Worm (Caenorhabditis elegans) whole organism, L1 larva: ENCODE data around the gene C06C3.7.

Source experiments
- C34B4.2 ChIP-seq: sonication (generic microtip); optimal IDR thresholded peaks from 2 replicates; lab custom pipeline; 2017; ENCODE audit warnings: mild to moderate bottlenecking, missing genetic modification characterization, missing compliant biosample characterization
- F16B12.6 ChIP-seq: fragments of 150-350 bp; optimal IDR thresholded peaks from 2 replicates; lab custom pipeline; 2014; ENCODE audit warnings: missing biosample characterization, missing genetic modification characterization
- aly-2 ChIP-seq: fragments of 150-350 bp; optimal IDR thresholded peaks from 2 replicates; lab custom pipeline; 2014; ENCODE audit warnings: missing biosample characterization, missing genetic modification characterization
- blmp-1 ChIP-seq: fragments of 150-350 bp; optimal IDR thresholded peaks from 2 replicates; lab custom pipeline; 2014; ENCODE audit warnings: missing biosample characterization, missing genetic modification characterization
- ceh-8 ChIP-seq: fragments of 200-800 bp; sonication (Bioruptor generic); optimal IDR thresholded peaks from 2 replicates; lab custom pipeline; 2018; ENCODE audit warnings: mild to moderate bottlenecking, missing genetic modification characterization, moderate library complexity, missing compliant biosample characterization
- ceh-82 ChIP-seq, 3 experiments: fragments of 150-350 bp in 1 of 3; sonication (generic microtip) in 2 of 3; optimal IDR thresholded peaks; 2 replicates each; lab custom pipeline; 2014 to 2017; ENCODE audit warnings: missing biosample characterization in 3 of 3, missing genetic modification characterization in 3 of 3
- ceh-88 ChIP-seq: fragments of 200-800 bp; sonication (Bioruptor generic); IDR thresholded peaks from 2 replicates; pipeline ENCODE4 v1.3.6; 2022; ENCODE audit warnings: missing genetic modification characterization, missing compliant biosample characterization
- ceh-90 ChIP-seq: sonication (generic microtip); optimal IDR thresholded peaks from 2 replicates; lab custom pipeline; 2016; ENCODE audit warnings: missing genetic modification characterization, missing compliant biosample characterization
- dpl-1 ChIP-seq, 3 experiments: fragments of 150-350 bp in 2 of 3; sonication (generic microtip) in 1 of 3; optimal IDR thresholded peaks; 2 replicates each; lab custom pipeline; 2014 to 2017; ENCODE audit warnings: missing biosample characterization in 3 of 3, missing genetic modification characterization in 3 of 3, missing genetic modification reagents in 3 of 3
- dsc-1 ChIP-seq: sonication (generic microtip); optimal IDR thresholded peaks from 2 replicates; lab custom pipeline; 2016; ENCODE audit warnings: mild to moderate bottlenecking, missing genetic modification characterization, missing compliant biosample characterization
- efl-1 ChIP-seq, 4 experiments: fragments of 150-350 bp; optimal IDR thresholded peaks in 3 of 4; peaks in 1 of 4; 1 replicate in 1 of 4; 2 replicates in 3 of 4; lab custom pipeline; 2014; ENCODE audit warnings: missing biosample characterization in 2 of 4, missing genetic modification characterization in 2 of 4, missing genetic modification reagents in 2 of 4
- efl-3 ChIP-seq: fragments of 200-800 bp; sonication (Bioruptor generic); optimal IDR thresholded peaks from 2 replicates; lab custom pipeline; 2018; ENCODE audit warnings: mild to moderate bottlenecking, missing genetic modification characterization, missing compliant biosample characterization
- elt-3 ChIP-seq, 6 experiments: fragments of 150-350 bp in 1 of 6; sonication (generic microtip); optimal IDR thresholded peaks; 2 replicates each; lab custom pipeline; 2017 to 2018; ENCODE audit warnings: missing biosample characterization in 6 of 6, missing genetic modification characterization in 6 of 6, inconsistent platforms in 1 of 6
- fkh-10 ChIP-seq: sonication (generic microtip); optimal IDR thresholded peaks from 2 replicates; lab custom pipeline; 2017; ENCODE audit warnings: missing biosample characterization, missing genetic modification reagents, missing genetic modification characterization
- fkh-8 ChIP-seq: sonication (generic microtip); optimal IDR thresholded peaks from 2 replicates; lab custom pipeline; 2016; ENCODE audit warnings: mild to moderate bottlenecking, missing genetic modification characterization, missing compliant biosample characterization
- fos-1 ChIP-seq: fragments of 150-350 bp; optimal IDR thresholded peaks from 2 replicates; lab custom pipeline; 2014; ENCODE audit warnings: missing biosample characterization, missing genetic modification characterization
- grh-1 ChIP-seq: fragments of 200-800 bp; sonication (Bioruptor generic); IDR thresholded peaks from 2 replicates; pipeline ENCODE4 v1.3.6; 2022; ENCODE audit warnings: missing genetic modification reagents, missing genetic modification characterization, missing compliant biosample characterization
- hlh-17 ChIP-seq: fragments of 200-800 bp; sonication (Bioruptor generic); optimal IDR thresholded peaks from 2 replicates; lab custom pipeline; 2018; ENCODE audit warnings: missing genetic modification characterization, mild to moderate bottlenecking, missing compliant biosample characterization, moderate library complexity, borderline replicate concordance
- lin-14 ChIP-seq: fragments of 200-800 bp; sonication (Bioruptor generic); optimal IDR thresholded peaks from 2 replicates; lab custom pipeline; 2018; ENCODE audit warnings: mild to moderate bottlenecking, missing genetic modification characterization, moderate library complexity, missing compliant biosample characterization
- lin-15B ChIP-seq: fragments of 150-350 bp; sonication (generic microtip); optimal IDR thresholded peaks from 3 replicates; lab custom pipeline; 2014; ENCODE audit warnings: missing biosample characterization, missing genetic modification characterization
- lin-35 ChIP-seq, 2 experiments: fragments of 150-350 bp; optimal IDR thresholded peaks; 2 replicates each; lab custom pipeline; 2014; ENCODE audit warnings: missing biosample characterization in 2 of 2, missing genetic modification characterization in 2 of 2, missing genetic modification reagents in 2 of 2
- mab-9 ChIP-seq: fragments of 200-800 bp; sonication (Bioruptor generic); IDR thresholded peaks from 2 replicates; pipeline ENCODE4 v1.3.6; 2022; ENCODE audit warnings: missing genetic modification reagents, missing genetic modification characterization, missing compliant biosample characterization
- mdl-1 ChIP-seq, 2 experiments: fragments of 150-350 bp; optimal IDR thresholded peaks; 2 replicates each; lab custom pipeline; 2014 to 2017; ENCODE audit warnings: missing biosample characterization in 2 of 2, missing genetic modification characterization in 2 of 2, inconsistent platforms in 1 of 2
- mep-1 ChIP-seq: fragments of 150-350 bp; optimal IDR thresholded peaks from 2 replicates; lab custom pipeline; 2014; ENCODE audit warnings: missing biosample characterization, missing genetic modification characterization
- nhr-11 ChIP-seq: fragments of 150-350 bp; optimal IDR thresholded peaks from 2 replicates; lab custom pipeline; 2014; ENCODE audit warnings: missing biosample characterization, missing genetic modification characterization
- nhr-12 ChIP-seq: sonication (generic microtip); optimal IDR thresholded peaks from 2 replicates; lab custom pipeline; 2017; ENCODE audit warnings: missing biosample characterization, missing genetic modification characterization
- nhr-20 ChIP-seq: sonication (generic microtip); optimal IDR thresholded peaks from 2 replicates; lab custom pipeline; 2016; ENCODE audit warnings: mild to moderate bottlenecking, missing genetic modification characterization, missing compliant biosample characterization
- nhr-71 ChIP-seq: sonication (generic microtip); optimal IDR thresholded peaks from 2 replicates; lab custom pipeline; 2016; ENCODE audit warnings: mild to moderate bottlenecking, missing genetic modification characterization, moderate library complexity, missing compliant biosample characterization
- nhr-84 ChIP-seq: sonication (generic microtip); optimal IDR thresholded peaks from 2 replicates; lab custom pipeline; 2017; ENCODE audit warnings: missing biosample characterization, missing genetic modification characterization
- nhr-85 ChIP-seq: sonication (generic microtip); peaks from one replicate; lab custom pipeline; 2016; ENCODE audit warnings: missing genetic modification characterization, inconsistent platforms, missing compliant biosample characterization
- rnt-1 ChIP-seq: sonication (generic microtip); optimal IDR thresholded peaks from 2 replicates; lab custom pipeline; 2016; ENCODE audit warnings: mild to moderate bottlenecking, missing genetic modification characterization, moderate library complexity, missing compliant biosample characterization
- sox-4 ChIP-seq: sonication (generic microtip); optimal IDR thresholded peaks from 2 replicates; lab custom pipeline; 2016; ENCODE audit warnings: missing genetic modification characterization, missing compliant biosample characterization
- tbx-2 ChIP-seq: sonication (generic microtip); optimal IDR thresholded peaks from 2 replicates; lab custom pipeline; 2016; ENCODE audit warnings: missing genetic modification characterization, missing compliant biosample characterization
- unc-62 ChIP-seq: fragments of 150-350 bp; optimal IDR thresholded peaks from 2 replicates; lab custom pipeline; 2014; ENCODE audit warnings: missing biosample characterization, missing genetic modification reagents, missing genetic modification characterization
- unc-86 ChIP-seq: sonication (generic microtip); optimal IDR thresholded peaks from 2 replicates; lab custom pipeline; 2016; ENCODE audit warnings: missing genetic modification characterization, missing compliant biosample characterization
- zip-4 ChIP-seq: fragments of 200-800 bp; sonication (Bioruptor generic); optimal IDR thresholded peaks from 2 replicates; lab custom pipeline; 2018; ENCODE audit warnings: mild to moderate bottlenecking, missing genetic modification characterization, moderate library complexity, missing compliant biosample characterization
- ztf-4 ChIP-seq: fragments of 150-350 bp; optimal IDR thresholded peaks from 2 replicates; lab custom pipeline; 2014; ENCODE audit warnings: missing biosample characterization, missing genetic modification characterization

Gene C06C3.7

DNA sequence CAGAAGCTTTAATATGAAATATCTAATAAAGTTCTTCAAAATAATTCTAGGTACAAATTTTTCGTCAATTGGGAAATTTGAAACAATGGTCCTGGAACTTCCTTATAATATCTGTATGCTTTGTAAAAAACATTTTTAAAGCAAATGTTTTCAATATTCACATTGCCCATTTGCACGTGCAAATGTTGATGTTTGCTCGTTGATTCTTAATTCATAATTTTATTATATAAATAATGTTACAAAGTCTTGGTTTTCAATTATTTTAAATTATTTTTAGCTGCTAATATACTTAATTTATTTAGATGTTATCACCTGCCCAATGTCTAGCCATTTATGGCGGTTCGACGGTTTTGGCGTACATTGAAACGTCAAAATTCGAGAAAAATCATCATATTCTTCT is 36.6 kb downstream of the C06C3.7 start, which contains the start of gene M176.11:
Gene M176.11, plus strand, starts transcription at position 301 of the 400 bp plus-strand sequence.
- TF ChIP-seq ceh-82 (tag; optimal IDR thresholded peaks at IDR 0.05; lab: Kevin White, UChicago) (no peak), ceh-90 (no peak), ztf-4 (no peak), nhr-11 (no peak), fkh-8 (no peak), lin-35 (GFP tag; optimal IDR thresholded peaks at IDR 0.05; lab: Kevin White, UChicago) (no peak), sox-4 (tag; lab: Kevin White, UChicago) (no peak), fkh-10 (GFP tag; lab: Kevin White, UChicago) (no peak), F16B12.6 (tag; lab: Kevin White, UChicago) (no peak), mdl-1 (tag; optimal IDR thresholded peaks at IDR 0.05; lab: Kevin White, UChicago) (no peak), fos-1 (tag; lab: Kevin White, UChicago) (no peak), nhr-71 (no peak), nhr-12 (no peak), efl-3 (GFP tag; lab: Kevin White, UChicago) (no peak), unc-62 (GFP tag; lab: Kevin White, UChicago) (no peak), nhr-84 (no peak)

ce11 chrII:9426076-9426475 is 40.7 kb downstream of the C06C3.7 start, which contains the start of gene M176.10:
Gene M176.10 (minus strand): TSS chrII:9426176.
- TF ChIP-seq dpl-1 (GFP tag; optimal IDR thresholded peaks at IDR 0.05; lab: Kevin White, UChicago) (no peak), ceh-82 (tag; optimal IDR thresholded peaks at IDR 0.05; lab: Kevin White, UChicago) (no peak), hlh-17 (GFP tag; lab: Kevin White, UChicago) (no peak), tbx-2 (tag; lab: Kevin White, UChicago) (no peak), ceh-8 (no peak), rnt-1 (no peak), grh-1 (GFP tag; lab: Robert Waterston, UW) (no peak), mep-1 (tag; lab: Kevin White, UChicago) (no peak)

- TF ChIP-seq lin-14 (GFP tag; lab: Kevin White, UChicago) (peak; percentile 42), nhr-85 (tag; lab: Kevin White, UChicago) (no peak), fos-1 (tag; lab: Kevin White, UChicago) (no peak), tbx-2 (tag; lab: Kevin White, UChicago) (no peak), mab-9 (GFP tag; lab: Robert Waterston, UW) (no peak), dsc-1 (tag; lab: Kevin White, UChicago) (no peak)
These were observed 42.3 kb downstream of the C06C3.7 start, which contains the start of gene M176.5 for ce11 chrII:9427644-9428043. Gene M176.5 (minus strand): TSS chrII:9427744.

ce11 chrII:9431119-9431518 is 45.8 kb downstream of the C06C3.7 start:
- peak; percentile 33 for TF ChIP-seq fkh-10 (GFP tag; lab: Kevin White, UChicago)
- TF ChIP-seq lin-14 (GFP tag; lab: Kevin White, UChicago) = peak; percentile 58
- TF ChIP-seq zip-4 (GFP tag; lab: Kevin White, UChicago) = no peak
- TF ChIP-seq, all 84 proteins: peak for 2

- TF ChIP-seq efl-1 (optimal IDR thresholded peaks at IDR 0.05; lab: Kevin White, UChicago) (no peak), efl-1 (GFP tag; optimal IDR thresholded peaks at IDR 0.05 in 1 of 2; lab: Kevin White, UChicago) (peak in 1 of 2 experiments; percentile 59), aly-2 (no peak)
These were observed 48.3 kb downstream of the C06C3.7 start, which contains the start of gene kin-15 for ce11 chrII:9433609-9434008. Gene kin-15 (minus strand): TSS chrII:9433709.

DNA sequence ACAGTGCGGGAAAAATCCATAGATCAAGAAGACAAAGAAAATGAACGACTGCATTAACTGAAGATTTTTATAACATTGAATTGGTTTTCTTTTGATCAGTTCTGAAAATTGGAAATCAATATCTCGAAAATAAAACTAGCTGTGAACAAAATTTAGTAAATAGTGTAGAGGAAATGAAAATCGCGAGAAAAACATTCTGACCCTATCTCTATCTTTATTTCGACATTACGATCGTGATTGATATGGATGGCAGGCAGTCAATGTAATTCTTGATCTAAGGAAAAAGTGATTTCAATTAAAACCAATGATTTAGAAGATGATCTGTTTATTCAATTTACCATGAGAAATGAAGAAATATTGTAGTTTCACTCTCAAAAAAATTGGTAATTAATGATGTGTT is 50.7 kb downstream of the C06C3.7 start, which contains the start of gene kin-16:
Gene kin-16, minus strand, starts transcription at position 101 of the 400 bp plus-strand sequence.
- TF ChIP-seq lin-15B (tag; lab: Kevin White, UChicago) = no peak
- TF ChIP-seq C34B4.2 (tag; lab: Kevin White, UChicago) = no peak
- peak; percentile 23 for TF ChIP-seq nhr-20 (tag; lab: Kevin White, UChicago)
- TF ChIP-seq mdl-1 (tag; optimal IDR thresholded peaks at IDR 0.05; lab: Kevin White, UChicago) = no peak
- no peak for TF ChIP-seq ceh-88 (GFP tag; lab: Robert Waterston, UW)
- TF ChIP-seq blmp-1 (tag; lab: Kevin White, UChicago) = peak; percentile 30
- peak; percentile 52 for TF ChIP-seq nhr-85 (tag; lab: Kevin White, UChicago)
- peak in 1 of 6 experiments; percentile 46 for TF ChIP-seq elt-3 (tag; optimal IDR thresholded peaks at IDR 0.05; lab: Kevin White, UChicago)
- TF ChIP-seq unc-86 (tag; lab: Kevin White, UChicago) = no peak
